Fruit fly (Drosophila melanogaster): Measurements from ENCODE around the gene Hsp22.

Hsp22 gene

DNA sequence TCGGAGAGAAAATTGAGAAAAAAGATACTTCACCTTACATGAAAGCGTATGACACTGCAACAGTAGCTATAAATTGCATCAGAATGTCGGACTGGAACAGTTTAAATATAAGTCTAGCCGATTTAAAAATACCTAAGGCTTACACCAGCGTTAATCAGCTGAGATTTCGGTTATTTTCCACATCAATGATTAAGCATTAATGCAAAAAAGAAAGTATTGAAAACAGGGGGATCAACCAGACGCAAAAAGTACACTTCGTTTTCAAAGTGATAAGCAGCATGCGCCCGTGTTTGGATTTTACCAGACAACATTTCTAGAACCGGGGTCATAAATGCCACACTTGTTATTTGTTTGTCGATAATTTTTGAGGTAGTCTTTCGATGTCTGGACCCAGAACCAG is 49.4 kb downstream of the Hsp22 start:
- TF ChIP-seq D1 (tag; optimal IDR thresholded peaks at IDR 0.05) (no peak), rn (GFP tag; IDR thresholded peaks at IDR 0.05) (no peak), Snoo (tag; optimal IDR thresholded peaks at IDR 0.05) (no peak), CG14655 (GFP tag; optimal IDR thresholded peaks at IDR 0.05) (no peak), CG32121 (GFP tag; IDR thresholded peaks at IDR 0.05) (no peak), CG15710 (tag; optimal IDR thresholded peaks at IDR 0.05) (no peak), gl (tag; optimal IDR thresholded peaks at IDR 0.05) (no peak), CG17806 (tag; optimal IDR thresholded peaks at IDR 0.05) (no peak), CG8301 (tag; optimal IDR thresholded peaks at IDR 0.05) (no peak), EcR (GFP tag; optimal IDR thresholded peaks at IDR 0.05) (no peak), CG34367 (tag; optimal IDR thresholded peaks at IDR 0.05) (no peak), fd96Ca (GFP tag; IDR thresholded peaks at IDR 0.05) (no peak), CG4496 (GFP tag; IDR thresholded peaks at IDR 0.05) (no peak)

DNA sequence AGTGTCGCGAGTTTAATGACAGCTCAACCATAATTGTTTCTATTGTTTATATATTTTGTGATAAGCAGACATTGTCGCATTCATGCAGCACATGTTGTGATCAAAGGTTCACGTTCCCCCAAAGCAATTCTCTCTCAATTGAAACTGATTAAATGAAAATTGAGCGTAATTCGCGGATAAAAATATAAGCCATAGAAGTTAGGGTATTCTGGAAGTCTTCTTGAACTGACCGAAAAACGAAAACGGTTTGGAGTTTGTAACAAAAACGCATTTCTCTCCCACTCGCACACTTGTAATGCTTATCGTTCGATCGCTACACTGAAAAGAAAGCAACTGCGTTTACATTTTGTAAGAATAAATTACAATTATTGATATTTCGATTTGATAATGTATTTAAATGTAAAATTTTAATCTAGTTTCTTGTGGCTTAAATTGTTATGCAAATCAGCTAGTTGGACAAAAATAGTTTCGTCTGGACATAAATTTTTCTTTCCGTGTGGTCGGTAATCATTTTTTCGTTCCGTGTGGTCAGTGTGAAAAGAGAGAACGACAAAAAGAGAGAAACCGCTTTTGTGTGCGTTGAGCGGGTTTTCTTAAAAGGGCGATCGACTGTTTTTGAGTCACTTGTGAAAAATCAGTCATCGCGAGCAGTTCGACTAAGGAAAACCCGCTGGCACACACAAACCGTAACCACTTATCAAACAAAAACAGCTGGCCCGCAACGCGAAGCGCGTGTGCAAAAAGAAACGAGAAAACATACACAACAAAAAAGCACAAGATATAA is 50.1 kb downstream of the Hsp22 start, which contains the start of gene aay:
aay (plus strand) TSS at position 618 of the 784 bp plus-strand sequence.
- TF ChIP-seq CG8301 (tag; optimal IDR thresholded peaks at IDR 0.05) (peak; percentile 97), CG4496 (GFP tag; IDR thresholded peaks at IDR 0.05) (peak; percentile 98), fd96Ca (GFP tag; IDR thresholded peaks at IDR 0.05) (peak; percentile 95), Pif1B (GFP tag; optimal IDR thresholded peaks at IDR 0.05) (peak; percentile 99), rn (GFP tag; IDR thresholded peaks at IDR 0.05) (peak; percentile 95), Ets98B (GFP tag; IDR thresholded peaks at IDR 0.05) (peak; percentile 98), CG12605 (GFP tag; IDR thresholded peaks at IDR 0.05) (peak; percentile 98), gl (tag; optimal IDR thresholded peaks at IDR 0.05) (peak; percentile 94), CG14655 (GFP tag; optimal IDR thresholded peaks at IDR 0.05) (peak; percentile 97), EcR (GFP tag; optimal IDR thresholded peaks at IDR 0.05) (peak; percentile 87), Pif1A (GFP tag; optimal IDR thresholded peaks at IDR 0.05) (peak; percentile 99), D1 (tag; optimal IDR thresholded peaks at IDR 0.05) (peak; percentile 98), CG34367 (tag; optimal IDR thresholded peaks at IDR 0.05) (peak; percentile 97), CG13204 (GFP tag; optimal IDR thresholded peaks at IDR 0.05) (peak; percentile 91), CG15710 (tag; optimal IDR thresholded peaks at IDR 0.05) (peak; percentile 98), CG32121 (GFP tag; IDR thresholded peaks at IDR 0.05) (peak; percentile 98), CG8159 (tag; optimal IDR thresholded peaks at IDR 0.05) (peak; percentile 99), CG17806 (tag; optimal IDR thresholded peaks at IDR 0.05) (peak; percentile 99), CG10348 (GFP tag; IDR thresholded peaks at IDR 0.05) (peak; percentile 87), Snoo (tag; optimal IDR thresholded peaks at IDR 0.05) (peak; percentile 99), CG9948 (tag; optimal IDR thresholded peaks at IDR 0.05) (peak; percentile 98)

DNA sequence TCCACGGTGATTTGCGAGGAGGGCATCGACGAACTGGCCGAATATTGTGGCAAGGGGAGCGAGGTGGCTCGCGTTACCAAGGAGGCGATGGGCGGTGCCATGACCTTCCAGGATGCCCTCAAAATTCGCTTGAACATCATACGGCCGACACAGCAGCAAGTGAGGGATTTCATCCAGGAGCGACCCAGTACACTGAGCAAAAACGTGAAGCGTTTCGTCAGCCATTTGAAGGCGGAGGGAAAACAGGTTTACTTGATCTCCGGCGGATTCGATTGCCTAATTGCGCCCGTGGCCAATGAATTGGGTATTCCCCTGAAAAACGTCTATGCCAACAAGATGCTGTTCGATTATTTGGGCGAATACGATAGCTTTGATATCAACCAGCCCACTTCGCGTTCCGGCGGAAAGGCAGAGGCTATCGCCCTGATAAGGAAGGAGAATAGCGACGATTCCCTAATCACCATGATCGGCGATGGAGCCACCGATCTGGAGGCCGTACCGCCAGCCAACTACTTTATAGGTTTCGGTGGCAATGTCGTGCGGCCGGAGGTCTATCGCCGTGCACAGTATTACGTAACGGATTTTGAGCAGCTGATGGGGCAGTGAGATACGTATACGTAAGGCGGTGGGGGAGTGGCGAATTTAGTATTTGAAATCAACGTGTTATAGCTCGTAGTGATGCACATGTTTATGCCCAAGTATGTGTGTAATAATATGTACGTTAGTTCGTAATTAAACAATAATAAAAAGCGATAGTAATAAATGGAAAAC is 51.2 kb downstream of the Hsp22 start:
- no peak for TF ChIP-seq CG9948 (tag; optimal IDR thresholded peaks at IDR 0.05)
- TF ChIP-seq Snoo (tag; optimal IDR thresholded peaks at IDR 0.05): no peak
- TF ChIP-seq CG15710 (tag; optimal IDR thresholded peaks at IDR 0.05): no peak
- no peak for TF ChIP-seq CG34367 (tag; optimal IDR thresholded peaks at IDR 0.05)
- no peak for TF ChIP-seq EcR (GFP tag; optimal IDR thresholded peaks at IDR 0.05)
- TF ChIP-seq Pif1A (GFP tag; optimal IDR thresholded peaks at IDR 0.05): no peak
- TF ChIP-seq CG8159 (tag; optimal IDR thresholded peaks at IDR 0.05): no peak
- TF ChIP-seq CG4496 (GFP tag; IDR thresholded peaks at IDR 0.05): no peak
- TF ChIP-seq D1 (tag; optimal IDR thresholded peaks at IDR 0.05): no peak
- TF ChIP-seq CG13204 (GFP tag; optimal IDR thresholded peaks at IDR 0.05): no peak
- no peak for TF ChIP-seq CG17806 (tag; optimal IDR thresholded peaks at IDR 0.05)
- no peak for TF ChIP-seq CG32121 (GFP tag; IDR thresholded peaks at IDR 0.05)
- TF ChIP-seq CG12605 (GFP tag; IDR thresholded peaks at IDR 0.05): no peak
- TF ChIP-seq gl (tag; optimal IDR thresholded peaks at IDR 0.05): no peak
- no peak for TF ChIP-seq rn (GFP tag; IDR thresholded peaks at IDR 0.05)
- TF ChIP-seq CG10348 (GFP tag; IDR thresholded peaks at IDR 0.05): no peak
- no peak for TF ChIP-seq fd96Ca (GFP tag; IDR thresholded peaks at IDR 0.05)
- TF ChIP-seq Pif1B (GFP tag; optimal IDR thresholded peaks at IDR 0.05): no peak
- TF ChIP-seq CG14655 (GFP tag; optimal IDR thresholded peaks at IDR 0.05): no peak
- TF ChIP-seq Ets98B (GFP tag; IDR thresholded peaks at IDR 0.05): no peak

DNA sequence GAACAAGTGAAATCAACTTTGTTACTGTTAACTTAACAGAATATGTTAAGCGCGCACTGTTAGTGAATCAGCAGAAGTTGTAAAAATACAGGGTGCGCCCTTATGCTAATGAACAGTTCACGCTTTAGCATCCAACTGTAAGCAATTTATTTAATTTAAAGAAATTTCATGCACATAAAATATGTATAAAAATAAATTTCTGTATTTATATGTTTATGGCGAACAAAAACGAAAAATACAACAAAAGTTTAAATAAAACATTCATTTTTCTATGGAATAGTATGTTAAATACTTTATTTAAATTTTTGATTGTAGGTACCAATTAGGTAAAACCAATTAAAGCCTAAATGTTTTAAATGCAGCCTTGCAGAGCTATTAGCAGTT is 51.8 kb downstream of the Hsp22 start:
- TF ChIP-seq CG10348 (GFP tag; IDR thresholded peaks at IDR 0.05): no peak
- TF ChIP-seq CG32121 (GFP tag; IDR thresholded peaks at IDR 0.05): 0 out of 2 replicates have a peak, but pooled peaks have one; percentile 26
- peak; percentile 24 for TF ChIP-seq Snoo (tag; optimal IDR thresholded peaks at IDR 0.05)
- no peak for TF ChIP-seq rn (GFP tag; IDR thresholded peaks at IDR 0.05)
- TF ChIP-seq Ets98B (GFP tag; IDR thresholded peaks at IDR 0.05): peak; percentile 57; the same call in 1 of the 2 replicates
- 0 out of 2 replicates have a peak, but pooled peaks have one; percentile 29 for TF ChIP-seq CG12605 (GFP tag; IDR thresholded peaks at IDR 0.05)
- TF ChIP-seq fd96Ca (GFP tag; IDR thresholded peaks at IDR 0.05): no peak
- no peak for TF ChIP-seq gl (tag; optimal IDR thresholded peaks at IDR 0.05)
- TF ChIP-seq Pif1B (GFP tag; optimal IDR thresholded peaks at IDR 0.05): no peak
- TF ChIP-seq CG17806 (tag; optimal IDR thresholded peaks at IDR 0.05): peak; percentile 58
- TF ChIP-seq CG14655 (GFP tag; optimal IDR thresholded peaks at IDR 0.05): peak; percentile 42
- TF ChIP-seq CG9948 (tag; optimal IDR thresholded peaks at IDR 0.05): peak; percentile 12
- peak; percentile 43; the same call in 1 of the 3 replicates for TF ChIP-seq CG4496 (GFP tag; IDR thresholded peaks at IDR 0.05)
- peak; percentile 4 for TF ChIP-seq D1 (tag; optimal IDR thresholded peaks at IDR 0.05)
- peak; percentile 35 for TF ChIP-seq Pif1A (GFP tag; optimal IDR thresholded peaks at IDR 0.05)
- peak; percentile 49 for TF ChIP-seq CG8301 (tag; optimal IDR thresholded peaks at IDR 0.05)
- no peak for TF ChIP-seq CG13204 (GFP tag; optimal IDR thresholded peaks at IDR 0.05)
- TF ChIP-seq CG15710 (tag; optimal IDR thresholded peaks at IDR 0.05): peak; percentile 9
- TF ChIP-seq EcR (GFP tag; optimal IDR thresholded peaks at IDR 0.05): no peak
- TF ChIP-seq CG8159 (tag; optimal IDR thresholded peaks at IDR 0.05): peak; percentile 9
- TF ChIP-seq CG34367 (tag; optimal IDR thresholded peaks at IDR 0.05): no peak

Data from whole organism, pupa.